Fruit fly (Drosophila melanogaster): ENCODE measurements around the gene knk.

The knk gene

DNA sequence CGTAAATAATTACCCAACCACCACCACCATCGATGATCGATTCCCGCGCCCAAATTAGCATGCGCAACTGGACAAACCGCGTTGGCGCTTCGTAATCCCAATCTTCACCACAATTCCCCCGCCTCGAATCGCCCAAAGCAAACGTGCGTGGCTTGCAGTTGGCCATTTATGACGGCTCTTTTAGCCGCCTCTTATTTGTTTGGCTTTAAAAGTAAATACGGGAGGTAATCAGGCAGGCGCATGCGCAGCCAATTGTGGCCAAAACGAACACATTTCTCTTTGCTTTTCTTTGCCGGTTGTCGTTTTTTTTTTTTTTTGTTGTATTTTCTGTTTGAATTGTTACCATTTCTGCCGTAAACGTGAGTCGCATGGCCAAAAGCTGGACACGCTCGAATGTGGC is 25.1 kb upstream of the knk start:
- TF ChIP-seq CG17359 (tag; optimal IDR thresholded peaks at IDR 0.05) (peak; percentile 44), E2f1 (GFP tag; IDR thresholded peaks at IDR 0.05) (no peak), HLH3B (GFP tag; IDR thresholded peaks at IDR 0.05) (peak; percentile 18; the same call in 1 of the 2 replicates), seq (GFP tag; IDR thresholded peaks at IDR 0.05) (peak; percentile 37; the same call in 1 of the 2 replicates), CG4360 (GFP tag; IDR thresholded peaks at IDR 0.05) (peak; percentile 53), Awh (GFP tag; IDR thresholded peaks at IDR 0.05) (peak; percentile 60; the same call in 1 of the 2 replicates), sqz (GFP tag; optimal IDR thresholded peaks at IDR 0.05) (peak; percentile 8), Xrp1 (GFP tag; IDR thresholded peaks at IDR 0.05) (peak; percentile 49), vvl (GFP tag; IDR thresholded peaks at IDR 0.05) (peak; percentile 42; the same call in 1 of the 2 replicates), CG6791 (GFP tag; IDR thresholded peaks at IDR 0.05; ENCODE audit: partially characterized antibody) (no peak), Med (GFP tag) (peak; percentile 43), ara (GFP tag; IDR thresholded peaks at IDR 0.05) (peak; percentile 48; the same call in 1 of the 2 replicates), Dref (GFP tag; IDR thresholded peaks at IDR 0.05) (no peak), sens-2 (GFP tag; IDR thresholded peaks at IDR 0.05) (peak; percentile 24; the same call in 1 of the 2 replicates), CG11723 (GFP tag; optimal IDR thresholded peaks at IDR 0.05) (peak; percentile 14), CG2120 (GFP tag; optimal IDR thresholded peaks at IDR 0.05) (no peak), bowl (GFP tag; IDR thresholded peaks at IDR 0.05) (0 out of 2 replicates have a peak, but pooled peaks have one; percentile 20), Taf1 (GFP tag; IDR thresholded peaks at IDR 0.05) (no peak), Mad (GFP tag; optimal IDR thresholded peaks at IDR 0.05) (no peak), chinmo (GFP tag; IDR thresholded peaks at IDR 0.05; ENCODE audit: partially characterized antibody) (0 out of 4 replicates have a peak, but pooled peaks have one; percentile 48), onecut (GFP tag; IDR thresholded peaks at IDR 0.05) (0 out of 2 replicates have a peak, but pooled peaks have one; percentile 13), Blimp-1 (GFP tag; optimal IDR thresholded peaks at IDR 0.05) (peak; percentile 35), Ets65A (GFP tag) (peak; percentile 86), CG1792 (GFP tag; optimal IDR thresholded peaks at IDR 0.05) (peak; percentile 30), CG5953 (GFP tag; IDR thresholded peaks at IDR 0.05) (0 out of 2 replicates have a peak, but pooled peaks have one; percentile 53), dpn (GFP tag; optimal IDR thresholded peaks at IDR 0.05) (no peak), CG3163 (GFP tag; optimal IDR thresholded peaks at IDR 0.05) (peak; percentile 5), CG9932 (GFP tag; IDR thresholded peaks at IDR 0.05) (no peak), hkb (optimal IDR thresholded peaks at IDR 0.05) (no peak), hkb (GFP tag; IDR thresholded peaks at IDR 0.05) (peak; percentile 63), CG5180 (GFP tag; optimal IDR thresholded peaks at IDR 0.05) (peak; percentile 20), Drgx (GFP tag; IDR thresholded peaks at IDR 0.05) (0 out of 2 replicates have a peak, but pooled peaks have one; percentile 7), CG2678 (tag; optimal IDR thresholded peaks at IDR 0.05) (peak; percentile 31), ci (GFP tag; IDR thresholded peaks at IDR 0.05) (peak; percentile 69; the same call in 1 of the 3 replicates), ap (GFP tag; IDR thresholded peaks at IDR 0.05) (peak; percentile 13; the same call in 1 of the 2 replicates), CG14050 (GFP tag; IDR thresholded peaks at IDR 0.05) (peak; percentile 49; the same call in 1 of the 3 replicates), bigmax (GFP tag; optimal IDR thresholded peaks at IDR 0.05) (no peak), oc (tag; optimal IDR thresholded peaks at IDR 0.05) (peak; percentile 54), bsh (GFP tag; optimal IDR thresholded peaks at IDR 0.05) (peak in 1 of 2 experiments; percentile 12), Sry-δ (GFP tag; optimal IDR thresholded peaks at IDR 0.05) (no peak), CG4707 (GFP tag; optimal IDR thresholded peaks at IDR 0.05) (peak; percentile 14), CG10565 (GFP tag; optimal IDR thresholded peaks at IDR 0.05) (no peak), Asciz (GFP tag; optimal IDR thresholded peaks at IDR 0.05) (peak; percentile 10), Sin3A (optimal IDR thresholded peaks at IDR 0.05) (no peak), Vsx1 (GFP tag; optimal IDR thresholded peaks at IDR 0.05) (peak; percentile 44), CG6689 (GFP tag; IDR thresholded peaks at IDR 0.05) (peak; percentile 37; the same call in 1 of the 2 replicates), wek (GFP tag; optimal IDR thresholded peaks at IDR 0.05) (peak; percentile 49), btn (GFP tag; optimal IDR thresholded peaks at IDR 0.05) (peak; percentile 7), CG12071 (GFP tag; optimal IDR thresholded peaks at IDR 0.05) (peak; percentile 6), kni (GFP tag; optimal IDR thresholded peaks at IDR 0.05) (peak; percentile 95), gce (GFP tag; IDR thresholded peaks at IDR 0.05) (peak; percentile 53; the same call in 1 of the 3 replicates)

Measured in whole organism, embryonic.